Worm (Caenorhabditis elegans): ENCODE results near the gene idpb-4.

idpb-4 gene

ce11 chrII:8769375-8769774, 32.0 kb upstream of the idpb-4 start:
- TF ChIP-seq nhr-77 (tag; optimal IDR thresholded peaks at IDR 0.05) (no peak), xbp-1 (tag; optimal IDR thresholded peaks at IDR 0.05) (no peak), unc-98 (GFP tag; IDR thresholded peaks at IDR 0.05) (no peak), aha-1 (tag; optimal IDR thresholded peaks at IDR 0.05) (no peak), mab-9 (GFP tag; IDR thresholded peaks at IDR 0.05) (no peak), ces-1 (GFP tag; optimal IDR thresholded peaks at IDR 0.05) (no peak), nhr-20 (tag; optimal IDR thresholded peaks at IDR 0.05) (peak; percentile 12), F16B12.6 (tag; optimal IDR thresholded peaks at IDR 0.05) (peak; percentile 18), lsy-2 (tag; optimal IDR thresholded peaks at IDR 0.05) (peak in 1 of 2 experiments; percentile 36), nhr-19 (GFP tag; conservative IDR thresholded peaks at IDR 0.05) (no peak), lin-15B (tag; optimal IDR thresholded peaks at IDR 0.05) (no peak), swsn-7 (tag; optimal IDR thresholded peaks at IDR 0.05) (no peak), sox-4 (tag; optimal IDR thresholded peaks at IDR 0.05) (no peak), mdl-1 (tag; optimal IDR thresholded peaks at IDR 0.05) (no peak), ztf-11 (tag; optimal IDR thresholded peaks at IDR 0.05) (no peak), sup-37 (GFP tag; optimal IDR thresholded peaks at IDR 0.05) (no peak), lin-14 (GFP tag; optimal IDR thresholded peaks at IDR 0.05) (peak; percentile 60), efl-3 (GFP tag; optimal IDR thresholded peaks at IDR 0.05) (no peak), hlh-17 (GFP tag; optimal IDR thresholded peaks at IDR 0.05; ENCODE audit: borderline replicate concordance) (no peak), unc-30 (tag; optimal IDR thresholded peaks at IDR 0.05) (no peak), tbx-2 (tag; optimal IDR thresholded peaks at IDR 0.05) (no peak), lin-35 (GFP tag; optimal IDR thresholded peaks at IDR 0.05) (peak in 1 of 2 experiments; percentile 35), ceh-82 (tag; optimal IDR thresholded peaks at IDR 0.05) (peak in 1 of 3 experiments; percentile 7), snu-23 (GFP tag; optimal IDR thresholded peaks at IDR 0.05) (peak; percentile 31), ceh-8 (GFP tag; optimal IDR thresholded peaks at IDR 0.05) (no peak), irx-1 (tag; optimal IDR thresholded peaks at IDR 0.05) (no peak), zip-4 (GFP tag; optimal IDR thresholded peaks at IDR 0.05) (no peak), fos-1 (tag; optimal IDR thresholded peaks at IDR 0.05) (no peak), efl-1 (optimal IDR thresholded peaks at IDR 0.05) (peak in 1 of 2 experiments; percentile 15), efl-1 (GFP tag; optimal IDR thresholded peaks at IDR 0.05 in 1 of 2) (peak in 1 of 2 experiments; percentile 57), mef-2 (tag; optimal IDR thresholded peaks at IDR 0.05) (no peak), tlp-1 (tag; optimal IDR thresholded peaks at IDR 0.05) (no peak), blmp-1 (tag; optimal IDR thresholded peaks at IDR 0.05) (peak; percentile 18), ztf-4 (tag; optimal IDR thresholded peaks at IDR 0.05) (no peak), C34B4.2 (tag; optimal IDR thresholded peaks at IDR 0.05) (no peak), skn-1 (tag; optimal IDR thresholded peaks at IDR 0.05) (no peak), lin-39 (tag; optimal IDR thresholded peaks at IDR 0.05) (no peak), fkh-8 (tag; optimal IDR thresholded peaks at IDR 0.05) (no peak), nhr-71 (tag; optimal IDR thresholded peaks at IDR 0.05) (no peak), rnt-1 (tag; optimal IDR thresholded peaks at IDR 0.05) (peak; percentile 11), mep-1 (tag; optimal IDR thresholded peaks at IDR 0.05) (peak; percentile 36), hlh-4 (tag; optimal IDR thresholded peaks at IDR 0.05) (no peak), elt-2 (tag; optimal IDR thresholded peaks at IDR 0.05) (no peak), hpl-2 (GFP tag; optimal IDR thresholded peaks at IDR 0.05) (no peak), dpl-1 (GFP tag; optimal IDR thresholded peaks at IDR 0.05) (peak in 1 of 3 experiments; percentile 4), egl-27 (tag; optimal IDR thresholded peaks at IDR 0.05) (no peak), ceh-63 (GFP tag; optimal IDR thresholded peaks at IDR 0.05) (no peak), fkh-4 (tag; optimal IDR thresholded peaks at IDR 0.05; ENCODE audit: borderline replicate concordance) (no peak), egl-13 (tag; optimal IDR thresholded peaks at IDR 0.05) (no peak)
